Worm (Caenorhabditis elegans) whole organism, late embryonic: ENCODE measurements around the gene srbc-23.

ENCODE experiments used
- C08G9.2 ChIP-seq: sonication (generic microtip); optimal IDR thresholded peaks from 2 replicates; lab custom pipeline; 2016; ENCODE audit warnings: mild to moderate bottlenecking, missing genetic modification characterization, moderate library complexity, missing compliant biosample characterization
- K09A11.1 ChIP-seq: sonication (generic microtip); optimal IDR thresholded peaks from 2 replicates; lab custom pipeline; 2017; ENCODE audit warnings: antibody characterized with exemption, mild to moderate bottlenecking, missing genetic modification characterization, missing compliant biosample characterization; ENCODE audit not compliant: insufficient read depth
- ama-1 ChIP-seq: fragments of 150-350 bp; optimal IDR thresholded peaks from 2 replicates; lab custom pipeline; 2014
- ceh-18 ChIP-seq: sonication (generic microtip); optimal IDR thresholded peaks from 2 replicates; lab custom pipeline; 2016; ENCODE audit warnings: missing genetic modification characterization, missing compliant biosample characterization
- ceh-19 ChIP-seq: fragments of 200-800 bp; sonication (Bioruptor generic); optimal IDR thresholded peaks from 2 replicates; lab custom pipeline; 2018; ENCODE audit warnings: mild to moderate bottlenecking, missing genetic modification characterization, missing compliant biosample characterization
- ceh-34 ChIP-seq: sonication (generic microtip); optimal IDR thresholded peaks from 2 replicates; lab custom pipeline; 2016; ENCODE audit warnings: mild to moderate bottlenecking, missing genetic modification characterization, missing compliant biosample characterization
- fkh-6 ChIP-seq: sonication (generic microtip); optimal IDR thresholded peaks from 2 replicates; lab custom pipeline; 2016; ENCODE audit warnings: missing genetic modification characterization, missing compliant biosample characterization
- lim-6 ChIP-seq: sonication (generic microtip); optimal IDR thresholded peaks from 2 replicates; lab custom pipeline; 2016; ENCODE audit warnings: missing genetic modification characterization, missing compliant biosample characterization
- madf-2 ChIP-seq: sonication (generic microtip); optimal IDR thresholded peaks from 2 replicates; lab custom pipeline; 2017; ENCODE audit warnings: missing genetic modification characterization, missing compliant biosample characterization
- pqm-1 ChIP-seq: sonication (generic microtip); optimal IDR thresholded peaks from 2 replicates; lab custom pipeline; 2016; ENCODE audit warnings: missing genetic modification characterization, missing compliant biosample characterization
- unc-3 ChIP-seq, 2 experiments: fragments of 200-800 bp in 1 of 2; sonication (Bioruptor generic) in 1 of 2; sonication (generic microtip) in 1 of 2; conservative IDR thresholded peaks in 1 of 2; optimal IDR thresholded peaks in 1 of 2; 2 replicates each; pipeline versions ENCODE4 v1.3.6 to Lab custom; 2016 to 2022; ENCODE audit warnings: missing compliant biosample characterization in 2 of 2, missing genetic modification characterization in 2 of 2, missing genetic modification reagents in 1 of 2

DNA sequence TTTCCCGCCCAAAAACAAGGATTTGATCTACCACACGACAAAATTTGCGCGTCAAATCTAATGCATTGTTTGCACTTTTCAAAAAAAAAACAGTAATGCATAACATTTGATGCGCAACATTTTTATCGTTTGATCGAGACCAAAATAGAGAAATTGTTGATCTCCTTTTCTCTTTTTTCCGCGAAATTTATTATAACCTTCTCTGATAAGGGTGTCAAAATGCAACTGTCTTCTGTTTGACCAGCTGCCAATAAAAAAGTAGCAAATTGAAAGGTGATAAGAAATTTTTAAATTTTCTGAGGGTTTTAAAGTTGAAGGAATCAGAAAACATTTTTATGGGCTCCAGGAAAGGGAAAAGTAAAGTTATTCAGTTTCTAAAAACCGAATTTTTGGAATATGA is 16.4 kb upstream of the srbc-23 start:
- TF ChIP-seq lim-6 (tag; lab: Kevin White, UChicago) (no peak), ama-1 (no peak), ceh-18 (tag; lab: Kevin White, UChicago) (no peak), fkh-6 (no peak), C08G9.2 (no peak), pqm-1 (tag; lab: Kevin White, UChicago) (no peak), K09A11.1 (no peak), unc-3 (GFP tag; conservative IDR thresholded peaks at IDR 0.05; lab: Robert Waterston, UW) (no peak), unc-3 (tag; optimal IDR thresholded peaks at IDR 0.05; lab: Kevin White, UChicago) (no peak), madf-2 (no peak), ceh-34 (tag; lab: Kevin White, UChicago) (no peak), ceh-19 (GFP tag; lab: Kevin White, UChicago) (no peak)
